Fruit fly (Drosophila melanogaster) whole organism, embryonic: Measurements from ENCODE around the gene VhaM9.7-d.

ENCODE experiments used
- B-H2 ChIP-seq: fragments of 200-800 bp; sonication (Bioruptor generic); optimal IDR thresholded peaks from 2 replicates; lab custom pipeline; 2018; ENCODE audit warnings: missing biosample characterization, mild to moderate bottlenecking, missing genetic modification characterization
- CG10959 ChIP-seq: fragments of 200-800 bp; sonication (Bioruptor generic); IDR thresholded peaks from 2 replicates; pipeline ENCODE4 v1.3.6; 2022; ENCODE audit warnings: missing biosample characterization, missing genetic modification characterization
- CG11247 ChIP-seq: fragments of 200-800 bp; sonication (Bioruptor generic); IDR thresholded peaks from 2 replicates; pipeline ENCODE4 v1.3.6; 2022; ENCODE audit warnings: missing biosample characterization, missing genetic modification characterization
- CG13123 ChIP-seq: fragments of 200-800 bp; sonication (Bioruptor generic); optimal IDR thresholded peaks from 2 replicates; lab custom pipeline; 2016; ENCODE audit warnings: missing biosample characterization, missing genetic modification characterization
- CG13894 ChIP-seq: fragments of 200-800 bp; sonication (Bioruptor generic); optimal IDR thresholded peaks from 3 replicates; lab custom pipeline; 2018; ENCODE audit warnings: missing biosample characterization, mild to moderate bottlenecking, missing genetic modification characterization, moderate library complexity
- CG14441 ChIP-seq: fragments of 200-800 bp; sonication (Bioruptor generic); IDR thresholded peaks from 2 replicates; pipeline ENCODE4 v1.3.6; 2022; ENCODE audit warnings: missing biosample characterization, missing genetic modification characterization
- CG14667 ChIP-seq: fragments of 200-800 bp; sonication (Bioruptor generic); IDR thresholded peaks from 2 replicates; pipeline ENCODE4 v1.3.6; 2022; ENCODE audit warnings: missing biosample characterization, missing genetic modification characterization
- CG15514 ChIP-seq: fragments of 200-800 bp; sonication (Bioruptor generic); optimal IDR thresholded peaks from 3 replicates; lab custom pipeline; 2017; ENCODE audit warnings: missing biosample characterization, missing genetic modification characterization, mild to moderate bottlenecking, moderate library complexity, missing genetic modification reagents
- CG17385 ChIP-seq: fragments of 200-800 bp; sonication (Bioruptor generic); optimal IDR thresholded peaks from 3 replicates; lab custom pipeline; 2018; ENCODE audit warnings: missing biosample characterization, mild to moderate bottlenecking, missing genetic modification characterization
- CG1792 ChIP-seq: fragments of 200-800 bp; sonication (Bioruptor generic); optimal IDR thresholded peaks from 2 replicates; lab custom pipeline; 2016; ENCODE audit warnings: missing biosample characterization, missing genetic modification characterization
- CG18619 ChIP-seq: fragments of 200-800 bp; sonication (Bioruptor generic); optimal IDR thresholded peaks from 3 replicates; lab custom pipeline; 2017; ENCODE audit warnings: missing biosample characterization, mild to moderate bottlenecking, missing genetic modification characterization
- CG2202 ChIP-seq: fragments of 200-800 bp; sonication (Bioruptor generic); optimal IDR thresholded peaks from 2 replicates; lab custom pipeline; 2018; ENCODE audit warnings: missing biosample characterization, mild to moderate bottlenecking, missing genetic modification characterization
- CG31441 ChIP-seq: fragments of 200-800 bp; sonication (Bioruptor generic); IDR thresholded peaks from 2 replicates; pipeline ENCODE4 v1.3.6; 2022; ENCODE audit warnings: missing biosample characterization, missing genetic modification characterization
- CG32532 ChIP-seq: fragments of 200-800 bp; sonication (Bioruptor generic); IDR thresholded peaks from 2 replicates; pipeline ENCODE4 v1.3.6; 2022; ENCODE audit warnings: missing biosample characterization, missing genetic modification characterization
- CG34376 ChIP-seq: fragments of 200-800 bp; sonication (Bioruptor generic); optimal IDR thresholded peaks from 2 replicates; lab custom pipeline; 2018; ENCODE audit warnings: missing biosample characterization, mild to moderate bottlenecking, missing genetic modification characterization
- CG3726 ChIP-seq: fragments of 200-800 bp; sonication (Bioruptor generic); IDR thresholded peaks from 3 replicates; pipeline ENCODE4, ENCODE4 v1.3.6; 2022; ENCODE audit warnings: missing biosample characterization, missing genetic modification characterization
- CG3838 ChIP-seq: fragments of 200-800 bp; sonication (Bioruptor generic); optimal IDR thresholded peaks from 3 replicates; lab custom pipeline; 2016; ENCODE audit warnings: missing biosample characterization, missing genetic modification characterization
- CG3995 ChIP-seq: fragments of 200-800 bp; sonication (Bioruptor generic); optimal IDR thresholded peaks from 3 replicates; lab custom pipeline; 2016; ENCODE audit warnings: missing biosample characterization, missing genetic modification characterization
- CG8290 ChIP-seq, 3 experiments: fragments of 200-800 bp; sonication (Bioruptor generic); optimal IDR thresholded peaks; 2 replicates each; lab custom pipeline; 2016 to 2019; ENCODE audit warnings: missing biosample characterization in 3 of 3, missing genetic modification characterization in 3 of 3, mild to moderate bottlenecking in 2 of 3, moderate library complexity in 1 of 3
- CG9609 ChIP-seq: fragments of 200-800 bp; sonication (Bioruptor generic); optimal IDR thresholded peaks from 3 replicates; lab custom pipeline; 2016; ENCODE audit warnings: missing biosample characterization, missing genetic modification characterization
- CG9797 ChIP-seq: fragments of 200-800 bp; sonication (Bioruptor generic); optimal IDR thresholded peaks from 3 replicates; lab custom pipeline; 2018; ENCODE audit warnings: missing biosample characterization, mild to moderate bottlenecking, missing genetic modification characterization
- Camta ChIP-seq: fragments of 200-800 bp; sonication (Bioruptor generic); optimal IDR thresholded peaks from 2 replicates; lab custom pipeline; 2016; ENCODE audit warnings: missing biosample characterization, missing genetic modification characterization
- HLHmδ ChIP-seq: fragments of 200-800 bp; sonication (Bioruptor generic); optimal IDR thresholded peaks from 2 replicates; lab custom pipeline; 2018; ENCODE audit warnings: missing biosample characterization, mild to moderate bottlenecking, missing genetic modification characterization, moderate library complexity
- HmgD ChIP-seq: fragments of 200-800 bp; sonication (Bioruptor generic); optimal IDR thresholded peaks from 3 replicates; lab custom pipeline; 2016; ENCODE audit warnings: missing biosample characterization, missing genetic modification characterization
- Jarid2 ChIP-seq: fragments of 200-800 bp; sonication (Bioruptor generic); optimal IDR thresholded peaks from 3 replicates; lab custom pipeline; 2017; ENCODE audit warnings: mild to moderate bottlenecking, missing biosample characterization, missing genetic modification reagents, missing genetic modification characterization
- Kr ChIP-seq: fragments of 200-800 bp; sonication (Bioruptor generic); optimal IDR thresholded peaks from 2 replicates; lab custom pipeline; 2017; ENCODE audit warnings: missing biosample characterization, mild to moderate bottlenecking, missing genetic modification characterization
- Lpt ChIP-seq: fragments of >200 bp; optimal IDR thresholded peaks from 2 replicates; lab custom pipeline; 2018; ENCODE audit warnings: missing biosample characterization, missing genetic modification characterization
- MBD-R2 ChIP-seq: fragments of 200-800 bp; sonication (Bioruptor generic); IDR thresholded peaks from 2 replicates; pipeline ENCODE4 v1.3.6; 2022; ENCODE audit warnings: missing biosample characterization, missing genetic modification characterization
- Myb ChIP-seq: fragments of 200-800 bp; sonication (Bioruptor generic); optimal IDR thresholded peaks from 2 replicates; lab custom pipeline; 2016; ENCODE audit warnings: missing biosample characterization, missing genetic modification characterization
- NC2β ChIP-seq: fragments of 200-800 bp; sonication (Bioruptor generic); optimal IDR thresholded peaks from 2 replicates; lab custom pipeline; 2016; ENCODE audit warnings: missing biosample characterization, missing genetic modification characterization
- NK7.1 ChIP-seq: fragments of 200-800 bp; sonication (Bioruptor generic); optimal IDR thresholded peaks from 3 replicates; lab custom pipeline; 2016; ENCODE audit warnings: missing biosample characterization, missing genetic modification characterization
- Poxn ChIP-seq: fragments of 200-800 bp; sonication (Bioruptor generic); IDR thresholded peaks from 2 replicates; pipeline ENCODE4 v1.3.6; 2022; ENCODE audit warnings: missing biosample characterization, missing genetic modification characterization
- Sox100B ChIP-seq: fragments of 200-800 bp; sonication (Bioruptor generic); optimal IDR thresholded peaks from 3 replicates; lab custom pipeline; 2018; ENCODE audit warnings: missing biosample characterization, mild to moderate bottlenecking, missing genetic modification characterization
- Sry-δ ChIP-seq: fragments of 200-800 bp; sonication (Bioruptor generic); optimal IDR thresholded peaks from 2 replicates; lab custom pipeline; 2016; ENCODE audit warnings: missing biosample characterization, missing genetic modification characterization
- Trl ChIP-seq, 3 experiments: fragments of >200 bp in 2 of 3; fragments of 200-800 bp in 1 of 3; sonication (Bioruptor generic) in 1 of 3; optimal IDR thresholded peaks; 2 replicates in 1 of 3; 3 replicates in 2 of 3; lab custom pipeline; 2016 to 2017; ENCODE audit warnings: missing biosample characterization in 1 of 3, missing genetic modification characterization in 1 of 3
- bowl ChIP-seq: fragments of 200-800 bp; sonication (Bioruptor generic); IDR thresholded peaks from 2 replicates; pipeline ENCODE4 v1.3.6; 2022; ENCODE audit warnings: missing biosample characterization, missing genetic modification characterization
- cg ChIP-seq: fragments of 200-800 bp; sonication (Bioruptor generic); optimal IDR thresholded peaks from 3 replicates; lab custom pipeline; 2019; ENCODE audit warnings: missing biosample characterization, mild to moderate bottlenecking, missing genetic modification characterization, moderate library complexity
- eyg ChIP-seq: fragments of 200-800 bp; sonication (Bioruptor generic); optimal IDR thresholded peaks from 3 replicates; lab custom pipeline; 2016; ENCODE audit warnings: missing biosample characterization, missing genetic modification characterization
- gem ChIP-seq: fragments of 200-800 bp; sonication (Bioruptor generic); optimal IDR thresholded peaks from 2 replicates; lab custom pipeline; 2019; ENCODE audit warnings: missing biosample characterization, mild to moderate bottlenecking, missing genetic modification characterization, moderate library complexity
- ham ChIP-seq: fragments of 200-800 bp; sonication (Bioruptor generic); IDR thresholded peaks from 2 replicates; pipeline ENCODE4 v1.3.6; 2022; ENCODE audit warnings: missing biosample characterization, missing genetic modification characterization
- kay ChIP-seq: fragments of 200-800 bp; sonication (Bioruptor generic); optimal IDR thresholded peaks from 2 replicates; lab custom pipeline; 2016; ENCODE audit warnings: missing biosample characterization, missing genetic modification characterization
- lilli ChIP-seq: fragments of 200-800 bp; sonication (Bioruptor generic); optimal IDR thresholded peaks from 3 replicates; lab custom pipeline; 2016; ENCODE audit warnings: missing biosample characterization, missing genetic modification characterization
- lmd ChIP-seq: fragments of 200-800 bp; sonication (Bioruptor generic); IDR thresholded peaks from 2 replicates; pipeline ENCODE4 v1.3.6; 2022; ENCODE audit warnings: missing biosample characterization, missing genetic modification characterization
- org-1 ChIP-seq: fragments of 200-800 bp; sonication (Bioruptor generic); optimal IDR thresholded peaks from 2 replicates; lab custom pipeline; 2017; ENCODE audit warnings: missing biosample characterization, missing genetic modification characterization
- phol ChIP-seq: fragments of 200-800 bp; sonication (Bioruptor generic); optimal IDR thresholded peaks from 3 replicates; lab custom pipeline; 2018; ENCODE audit warnings: missing biosample characterization, mild to moderate bottlenecking, missing genetic modification characterization, moderate library complexity
- psq ChIP-seq: fragments of 200-800 bp; sonication (Bioruptor generic); optimal IDR thresholded peaks from 2 replicates; lab custom pipeline; 2017; ENCODE audit warnings: missing biosample characterization, missing genetic modification characterization
- sisA ChIP-seq: fragments of 200-800 bp; sonication (Bioruptor generic); IDR thresholded peaks from 2 replicates; pipeline ENCODE4 v1.3.6; 2022; ENCODE audit warnings: missing biosample characterization, missing genetic modification characterization
- sob ChIP-seq: fragments of 200-800 bp; sonication (Bioruptor generic); IDR thresholded peaks from 2 replicates; pipeline ENCODE4 v1.3.6; 2022; ENCODE audit warnings: missing biosample characterization, missing genetic modification characterization
- sr ChIP-seq: fragments of 200-800 bp; sonication (Bioruptor generic); IDR thresholded peaks from 3 replicates; pipeline ENCODE4 v1.3.6; 2022; ENCODE audit warnings: missing biosample characterization, missing genetic modification characterization
- tgo ChIP-seq: fragments of 200-800 bp; sonication (Bioruptor generic); IDR thresholded peaks from 3 replicates; pipeline ENCODE4 v1.3.6; 2022; ENCODE audit warnings: missing biosample characterization, missing genetic modification characterization
- unc-4 ChIP-seq: fragments of 200-800 bp; sonication (Bioruptor generic); IDR thresholded peaks from 2 replicates; pipeline ENCODE4 v1.3.6; 2022; ENCODE audit warnings: missing biosample characterization, missing genetic modification characterization; ENCODE audit not compliant: partially characterized antibody
- usp ChIP-seq: fragments of >200 bp; optimal IDR thresholded peaks from 2 replicates; lab custom pipeline; 2017; ENCODE audit warnings: missing biosample characterization, missing genetic modification characterization
- yki ChIP-seq: fragments of >200 bp; optimal IDR thresholded peaks from 3 replicates; lab custom pipeline; 2018

VhaM9.7-d gene

dm6 chr3R:17007336-17007735 is 32.3 kb downstream of the VhaM9.7-d start (continued):
- no peak for TF ChIP-seq CG14441 (GFP tag; lab: Robert Waterston, UW)
- TF ChIP-seq bowl = no peak
- no peak for TF ChIP-seq CG11247 (GFP tag; lab: Robert Waterston, UW)
- TF ChIP-seq yki (lab: Kevin White, UChicago) = no peak
- no peak for TF ChIP-seq CG13123 (GFP tag; lab: Kevin White, UChicago)
- TF ChIP-seq ham (GFP tag; lab: Robert Waterston, UW) = no peak
- no peak for TF ChIP-seq CG10959
- TF ChIP-seq CG32532 = no peak
- no peak for TF ChIP-seq CG15514 (GFP tag; lab: Kevin White, UChicago)
- no peak for TF ChIP-seq eyg (GFP tag; lab: Kevin White, UChicago)
- no peak for TF ChIP-seq MBD-R2 (GFP tag; lab: Robert Waterston, UW)
- TF ChIP-seq CG13894 = peak; percentile 60
- TF ChIP-seq CG3726 (GFP tag; lab: Robert Waterston, UW) = no peak
- TF ChIP-seq phol (tag; lab: Kevin White, UChicago) = no peak
- no peak for TF ChIP-seq tgo (GFP tag; lab: Robert Waterston, UW)
- TF ChIP-seq CG31441 (GFP tag; lab: Robert Waterston, UW) = 0 out of 2 replicates have a peak, but pooled peaks have one; percentile 11
- no peak for TF ChIP-seq gem
- no peak for TF ChIP-seq CG34376
- no peak for TF ChIP-seq Kr (GFP tag; lab: Kevin White, UChicago)
- no peak for TF ChIP-seq org-1 (GFP tag; lab: Kevin White, UChicago)
- no peak for TF ChIP-seq sr (GFP tag; lab: Robert Waterston, UW)
- TF ChIP-seq HLHmδ (GFP tag; lab: Kevin White, UChicago) = no peak
- no peak for TF ChIP-seq Camta (GFP tag; lab: Kevin White, UChicago)
- no peak for TF ChIP-seq unc-4 (GFP tag; lab: Robert Waterston, UW)
- TF ChIP-seq CG3995 (GFP tag; lab: Kevin White, UChicago) = no peak
- TF ChIP-seq NK7.1 = no peak
- peak; percentile 28 for TF ChIP-seq Sox100B (GFP tag; lab: Kevin White, UChicago)
- TF ChIP-seq CG3838 (GFP tag; lab: Kevin White, UChicago) = no peak
- TF ChIP-seq lmd (GFP tag; lab: Robert Waterston, UW) = no peak
- TF ChIP-seq CG9609 (GFP tag; lab: Kevin White, UChicago) = no peak
- no peak for TF ChIP-seq CG1792 (GFP tag; lab: Kevin White, UChicago)
- TF ChIP-seq sob = no peak
- no peak for TF ChIP-seq CG18619
- no peak for TF ChIP-seq sisA (GFP tag; lab: Robert Waterston, UW)
- TF ChIP-seq CG2202 (tag; lab: Kevin White, UChicago) = no peak
- no peak for TF ChIP-seq Trl (optimal IDR thresholded peaks at IDR 0.05; lab: Kevin White, UChicago)
- no peak for TF ChIP-seq Trl (GFP tag; optimal IDR thresholded peaks at IDR 0.05; lab: Kevin White, UChicago)
- TF ChIP-seq B-H2 (GFP tag; lab: Kevin White, UChicago) = peak; percentile 26
- TF ChIP-seq HmgD (GFP tag; lab: Kevin White, UChicago) = no peak
- TF ChIP-seq CG9797 (GFP tag; lab: Kevin White, UChicago) = no peak
- no peak for TF ChIP-seq NC2β (GFP tag; lab: Kevin White, UChicago)
- TF ChIP-seq psq (GFP tag; lab: Kevin White, UChicago) = no peak
- no peak for TF ChIP-seq kay
- TF ChIP-seq cg = no peak
- no peak for TF ChIP-seq CG8290 (GFP tag; optimal IDR thresholded peaks at IDR 0.05; lab: Kevin White, UChicago)
- TF ChIP-seq CG8290 (tag; optimal IDR thresholded peaks at IDR 0.05; lab: Kevin White, UChicago) = peak in 1 of 2 experiments; percentile 26
- TF ChIP-seq Lpt (GFP tag; lab: Kevin White, UChicago) = no peak
- no peak for TF ChIP-seq Sry-δ (GFP tag; lab: Kevin White, UChicago)
- TF ChIP-seq usp = no peak
- TF ChIP-seq Jarid2 (GFP tag; lab: Kevin White, UChicago) = no peak
- no peak for TF ChIP-seq CG17385 (GFP tag; lab: Kevin White, UChicago)
- TF ChIP-seq Poxn (GFP tag; lab: Robert Waterston, UW) = no peak
- no peak for TF ChIP-seq CG14667 (GFP tag; lab: Robert Waterston, UW)
- TF ChIP-seq Myb (GFP tag; lab: Kevin White, UChicago) = no peak
- no peak for TF ChIP-seq lilli
